Fruit fly (Drosophila melanogaster): ENCODE measurements around the gene pum.

The pum gene

dm6 chr3R:9237268-9238091, at the start of gene pum (continued):
- TF ChIP-seq Dad (GFP tag; optimal IDR thresholded peaks at IDR 0.05) (no peak), unpg (GFP tag; optimal IDR thresholded peaks at IDR 0.05) (peak; percentile 38), B-H2 (GFP tag; optimal IDR thresholded peaks at IDR 0.05) (no peak), CG18262 (tag; optimal IDR thresholded peaks at IDR 0.05) (peak; percentile 67), amos (GFP tag; IDR thresholded peaks at IDR 0.05; ENCODE audit: partially characterized antibody) (no peak; the same call in 1 of the 2 replicates), stwl (tag; optimal IDR thresholded peaks at IDR 0.05) (peak; percentile 57), Deaf1 (tag; optimal IDR thresholded peaks at IDR 0.05) (peak; percentile 36), ac (GFP tag; optimal IDR thresholded peaks at IDR 0.05) (no peak), Awh (GFP tag; IDR thresholded peaks at IDR 0.05) (no peak), kni (GFP tag; optimal IDR thresholded peaks at IDR 0.05) (no peak), scrt (GFP tag; optimal IDR thresholded peaks at IDR 0.05) (no peak), CG15514 (GFP tag; optimal IDR thresholded peaks at IDR 0.05) (peak; percentile 12), CG4404 (GFP tag; IDR thresholded peaks at IDR 0.05) (no peak), CG6765 (GFP tag; optimal IDR thresholded peaks at IDR 0.05) (no peak), Vsx1 (GFP tag; optimal IDR thresholded peaks at IDR 0.05) (no peak), lmd (GFP tag; IDR thresholded peaks at IDR 0.05) (peak; percentile 8; the same call in 1 of the 2 replicates), pum (GFP tag; optimal IDR thresholded peaks at IDR 0.05) (no peak), CG12659 (GFP tag; optimal IDR thresholded peaks at IDR 0.05) (peak; percentile 49), Lim3 (GFP tag; IDR thresholded peaks at IDR 0.05) (no peak), HmgZ (tag; optimal IDR thresholded peaks at IDR 0.05) (no peak), CG34224 (GFP tag; IDR thresholded peaks at IDR 0.05; ENCODE audit: partially characterized antibody) (no peak), eyg (GFP tag; optimal IDR thresholded peaks at IDR 0.05) (no peak), zf30C (GFP tag; optimal IDR thresholded peaks at IDR 0.05) (no peak), gro (GFP tag; optimal IDR thresholded peaks at IDR 0.05) (no peak), ranshi (GFP tag; IDR thresholded peaks at IDR 0.05) (peak; percentile 52; the same call in 1 of the 2 replicates), gcm2 (GFP tag; optimal IDR thresholded peaks at IDR 0.05) (no peak), CG4328 (GFP tag; optimal IDR thresholded peaks at IDR 0.05) (no peak), Oaz (GFP tag; IDR thresholded peaks at IDR 0.05) (no peak), chn (GFP tag; optimal IDR thresholded peaks at IDR 0.05) (no peak), CG7963 (GFP tag; IDR thresholded peaks at IDR 0.05; ENCODE audit: partially characterized antibody) (no peak), CG7928 (GFP tag; optimal IDR thresholded peaks at IDR 0.05) (no peak), HLHmδ (GFP tag; optimal IDR thresholded peaks at IDR 0.05) (no peak), Camta (GFP tag; optimal IDR thresholded peaks at IDR 0.05) (no peak), CG14860 (GFP tag; IDR thresholded peaks at IDR 0.05; ENCODE audit: partially characterized antibody) (no peak), CG17186 (GFP tag; optimal IDR thresholded peaks at IDR 0.05) (peak; percentile 75), HLH3B (GFP tag; IDR thresholded peaks at IDR 0.05) (peak; percentile 30; the same call in 1 of the 2 replicates), ham (GFP tag; IDR thresholded peaks at IDR 0.05) (no peak), cato (GFP tag; optimal IDR thresholded peaks at IDR 0.05; ENCODE audit: borderline replicate concordance) (peak; percentile 10), CG12104 (GFP tag; optimal IDR thresholded peaks at IDR 0.05) (peak; percentile 37), CG2120 (GFP tag; optimal IDR thresholded peaks at IDR 0.05) (peak; percentile 46), fd102C (GFP tag; optimal IDR thresholded peaks at IDR 0.05) (no peak), emc (GFP tag; optimal IDR thresholded peaks at IDR 0.05) (no peak), vnd (GFP tag; IDR thresholded peaks at IDR 0.05; ENCODE audit: partially characterized antibody) (no peak), twi (tag; optimal IDR thresholded peaks at IDR 0.05) (no peak), nerfin-2 (GFP tag; IDR thresholded peaks at IDR 0.05; ENCODE audit: partially characterized antibody) (no peak), CG10543 (GFP tag; optimal IDR thresholded peaks at IDR 0.05) (no peak), ci (GFP tag; IDR thresholded peaks at IDR 0.05) (no peak), tll (GFP tag; optimal IDR thresholded peaks at IDR 0.05) (no peak)
